Worm (Caenorhabditis elegans): ENCODE results near the gene nspb-10.

ce11 chrII:14635179-14635578 lies 47.1 kb upstream of the nspb-10 start:
- TF ChIP-seq nhr-25 (tag; optimal IDR thresholded peaks at IDR 0.05) (no peak), pha-4 (tag; optimal IDR thresholded peaks at IDR 0.05) (no peak), unc-62 (GFP tag; optimal IDR thresholded peaks at IDR 0.05) (no peak), nhr-67 (tag; optimal IDR thresholded peaks at IDR 0.05) (no peak), nhr-28 (tag; optimal IDR thresholded peaks at IDR 0.05) (no peak), ama-1 (optimal IDR thresholded peaks at IDR 0.05) (no peak), nhr-12 (tag; optimal IDR thresholded peaks at IDR 0.05) (no peak), lsy-12 (tag; optimal IDR thresholded peaks at IDR 0.05) (no peak)

Measured in whole organism, L3 larva.